Fruit fly (Drosophila melanogaster) whole organism, embryonic: ENCODE data around the gene Kr-h2.

Source experiments
- Adf1 ChIP-seq: fragments of 200-800 bp; sonication (Bioruptor generic); IDR thresholded peaks from 2 replicates; pipeline ENCODE4 v1.3.6; 2022; ENCODE audit warnings: missing biosample characterization, missing genetic modification characterization
- Bteb2 ChIP-seq: fragments of 200-800 bp; sonication (Bioruptor generic); optimal IDR thresholded peaks from 2 replicates; lab custom pipeline; 2016; ENCODE audit warnings: missing biosample characterization, missing genetic modification characterization
- CG10147 ChIP-seq: fragments of 200-800 bp; sonication (Bioruptor generic); optimal IDR thresholded peaks from 2 replicates; lab custom pipeline; 2019; ENCODE audit warnings: missing biosample characterization, mild to moderate bottlenecking, missing genetic modification characterization, moderate library complexity
- CG1024 ChIP-seq: fragments of 200-800 bp; sonication (Bioruptor generic); IDR thresholded peaks from 2 replicates; pipeline ENCODE4 v1.3.6; 2022; ENCODE audit warnings: missing biosample characterization, missing genetic modification characterization
- CG10959 ChIP-seq: fragments of 200-800 bp; sonication (Bioruptor generic); IDR thresholded peaks from 2 replicates; pipeline ENCODE4 v1.3.6; 2022; ENCODE audit warnings: missing biosample characterization, missing genetic modification characterization
- CG11695 ChIP-seq: fragments of 200-800 bp; sonication (Bioruptor generic); IDR thresholded peaks from 3 replicates; pipeline ENCODE4 v1.3.6; 2022; ENCODE audit warnings: missing biosample characterization, missing genetic modification characterization
- CG14014 ChIP-seq: fragments of 200-800 bp; sonication (Bioruptor generic); IDR thresholded peaks from 2 replicates; pipeline ENCODE4 v1.3.6; 2022; ENCODE audit warnings: missing biosample characterization, missing genetic modification characterization
- CG15696 ChIP-seq: fragments of 200-800 bp; sonication (Bioruptor generic); optimal IDR thresholded peaks from 2 replicates; lab custom pipeline; 2019; ENCODE audit warnings: missing biosample characterization, mild to moderate bottlenecking, missing genetic modification characterization, moderate library complexity
- CG16863 ChIP-seq: fragments of 200-800 bp; sonication (Bioruptor generic); optimal IDR thresholded peaks from 3 replicates; lab custom pipeline; 2016; ENCODE audit warnings: missing biosample characterization, missing genetic modification characterization
- CG17361 ChIP-seq: fragments of 200-800 bp; sonication (Bioruptor generic); IDR thresholded peaks from 3 replicates; pipeline ENCODE4 v1.3.6; 2022; ENCODE audit warnings: missing biosample characterization, missing genetic modification characterization
- CG18011 ChIP-seq: fragments of 200-800 bp; sonication (Bioruptor generic); optimal IDR thresholded peaks from 2 replicates; lab custom pipeline; 2017; ENCODE audit warnings: missing biosample characterization, missing genetic modification characterization, mild to moderate bottlenecking, moderate library complexity, missing genotype
- CG2712 ChIP-seq: fragments of 200-800 bp; optimal IDR thresholded peaks from 3 replicates; lab custom pipeline; 2019; ENCODE audit warnings: missing biosample characterization, mild to moderate bottlenecking, missing genetic modification characterization, moderate library complexity
- CG30020 ChIP-seq: fragments of 200-800 bp; optimal IDR thresholded peaks from 2 replicates; lab custom pipeline; 2019; ENCODE audit warnings: missing biosample characterization, mild to moderate bottlenecking, missing genetic modification characterization, moderate library complexity
- CG42726 ChIP-seq: fragments of 200-800 bp; sonication (Bioruptor generic); IDR thresholded peaks from 2 replicates; pipeline ENCODE4 v1.3.6; 2022; ENCODE audit warnings: missing biosample characterization, missing genetic modification characterization; ENCODE audit not compliant: partially characterized antibody
- CG43689 ChIP-seq: fragments of 200-800 bp; sonication (Bioruptor generic); IDR thresholded peaks from 2 replicates; pipeline ENCODE4 v1.3.6; 2022; ENCODE audit warnings: missing biosample characterization, missing genetic modification characterization
- CG4404 ChIP-seq: fragments of 200-800 bp; sonication (Bioruptor generic); IDR thresholded peaks from 2 replicates; pipeline ENCODE4 v1.3.6; 2022; ENCODE audit warnings: missing biosample characterization, missing genetic modification characterization
- CG4854 ChIP-seq: fragments of 200-800 bp; sonication (Bioruptor generic); optimal IDR thresholded peaks from 2 replicates; lab custom pipeline; 2016; ENCODE audit warnings: missing biosample characterization, missing genetic modification characterization, inconsistent platforms
- CG6813 ChIP-seq: fragments of 200-800 bp; sonication (Bioruptor generic); optimal IDR thresholded peaks from 2 replicates; lab custom pipeline; 2017; ENCODE audit warnings: missing biosample characterization, missing genetic modification characterization, mild to moderate bottlenecking, moderate library complexity, missing genetic modification reagents
- CG7786 ChIP-seq: fragments of 200-800 bp; sonication (Bioruptor generic); optimal IDR thresholded peaks from 2 replicates; lab custom pipeline; 2016; ENCODE audit warnings: missing biosample characterization, missing genetic modification characterization
- CG8944 ChIP-seq: fragments of 200-800 bp; sonication (Bioruptor generic); optimal IDR thresholded peaks from 3 replicates; lab custom pipeline; 2016; ENCODE audit warnings: missing biosample characterization, missing genetic modification characterization
- CG9215 ChIP-seq: fragments of 200-800 bp; sonication (Bioruptor generic); IDR thresholded peaks from 2 replicates; pipeline ENCODE4 v1.3.6; 2022; ENCODE audit warnings: missing biosample characterization, missing genetic modification characterization
- CTCF ChIP-seq: fragments of 200-800 bp; sonication (Bioruptor generic); optimal IDR thresholded peaks from 2 replicates; lab custom pipeline; 2017; ENCODE audit warnings: missing biosample characterization, mild to moderate bottlenecking, missing genetic modification characterization, moderate library complexity
- D ChIP-seq, 2 experiments: fragments of 200-800 bp in 1 of 2; fragments of >200 bp in 1 of 2; sonication (Bioruptor generic) in 1 of 2; optimal IDR thresholded peaks; 2 replicates in 1 of 2; 3 replicates in 1 of 2; lab custom pipeline; 2017; ENCODE audit warnings: mild to moderate bottlenecking in 1 of 2, missing biosample characterization in 1 of 2, missing genetic modification characterization in 1 of 2, missing genetic modification reagents in 1 of 2
- Dip2 ChIP-seq: fragments of 200-800 bp; sonication (Bioruptor generic); IDR thresholded peaks from 2 replicates; pipeline ENCODE4 v1.3.6; 2022; ENCODE audit warnings: missing biosample characterization, missing genetic modification characterization
- Drgx ChIP-seq: fragments of 200-800 bp; sonication (Bioruptor generic); IDR thresholded peaks from 2 replicates; pipeline ENCODE4 v1.3.6; 2022; ENCODE audit warnings: missing biosample characterization, missing genetic modification characterization
- HHEX ChIP-seq: fragments of 200-800 bp; sonication (Bioruptor generic); optimal IDR thresholded peaks from 3 replicates; lab custom pipeline; 2017; ENCODE audit warnings: missing biosample characterization, mild to moderate bottlenecking, missing genetic modification characterization, missing genetic modification reagents
- Hand ChIP-seq: fragments of 200-800 bp; sonication (Bioruptor generic); optimal IDR thresholded peaks from 2 replicates; lab custom pipeline; 2017; ENCODE audit warnings: mild to moderate bottlenecking, missing biosample characterization, missing genetic modification reagents, missing genetic modification characterization
- Hey ChIP-seq: fragments of 200-800 bp; sonication (Bioruptor generic); optimal IDR thresholded peaks from 3 replicates; lab custom pipeline; 2018; ENCODE audit warnings: missing biosample characterization, mild to moderate bottlenecking, missing genetic modification characterization
- Mrtf ChIP-seq: fragments of 200-800 bp; sonication (Bioruptor generic); IDR thresholded peaks from 3 replicates; pipeline ENCODE4 v1.3.6; 2022; ENCODE audit warnings: missing biosample characterization, missing genetic modification characterization
- NFAT ChIP-seq: fragments of 200-800 bp; sonication (Bioruptor generic); IDR thresholded peaks from 2 replicates; pipeline ENCODE4 v1.3.6; 2022; ENCODE audit warnings: missing biosample characterization, missing genetic modification characterization
- Side ChIP-seq: fragments of 200-800 bp; sonication (Bioruptor generic); optimal IDR thresholded peaks from 2 replicates; lab custom pipeline; 2016; ENCODE audit warnings: missing biosample characterization, missing genetic modification characterization
- Sry-δ ChIP-seq: fragments of 200-800 bp; sonication (Bioruptor generic); optimal IDR thresholded peaks from 2 replicates; lab custom pipeline; 2016; ENCODE audit warnings: missing biosample characterization, missing genetic modification characterization
- Taf1 ChIP-seq: fragments of 200-800 bp; sonication (Bioruptor generic); IDR thresholded peaks from 2 replicates; pipeline ENCODE4 v1.3.6; 2022; ENCODE audit warnings: missing biosample characterization, missing genetic modification characterization
- Tbp ChIP-seq: fragments of >200 bp; optimal IDR thresholded peaks from 2 replicates; lab custom pipeline; 2018; ENCODE audit warnings: missing biosample characterization, missing genetic modification characterization
- YL-1 ChIP-seq: fragments of 200-800 bp; sonication (Bioruptor generic); optimal IDR thresholded peaks from 3 replicates; lab custom pipeline; 2017; ENCODE audit warnings: missing biosample characterization, mild to moderate bottlenecking, missing genetic modification characterization
- ato ChIP-seq: fragments of 200-800 bp; sonication (Bioruptor generic); IDR thresholded peaks from 2 replicates; pipeline ENCODE4 v1.3.6; 2022; ENCODE audit warnings: missing biosample characterization, missing genetic modification characterization; ENCODE audit not compliant: partially characterized antibody
- cg ChIP-seq: fragments of 200-800 bp; sonication (Bioruptor generic); optimal IDR thresholded peaks from 3 replicates; lab custom pipeline; 2019; ENCODE audit warnings: missing biosample characterization, mild to moderate bottlenecking, missing genetic modification characterization, moderate library complexity
- corto ChIP-seq: fragments of 200-800 bp; sonication (Bioruptor generic); optimal IDR thresholded peaks from 2 replicates; lab custom pipeline; 2016; ENCODE audit warnings: missing biosample characterization, mild to moderate bottlenecking, missing genetic modification characterization, moderate library complexity
- crc ChIP-seq: fragments of 200-800 bp; sonication (Bioruptor generic); optimal IDR thresholded peaks from 2 replicates; lab custom pipeline; 2016; ENCODE audit warnings: missing biosample characterization, missing genetic modification characterization
- disco-r ChIP-seq: fragments of 200-800 bp; sonication (Bioruptor generic); optimal IDR thresholded peaks from 2 replicates; lab custom pipeline; 2016; ENCODE audit warnings: missing biosample characterization, missing genetic modification characterization
- grn ChIP-seq: fragments of 200-800 bp; sonication (Bioruptor generic); optimal IDR thresholded peaks from 3 replicates; lab custom pipeline; 2017; ENCODE audit warnings: missing biosample characterization, missing genetic modification characterization
- gsb ChIP-seq: fragments of 200-800 bp; sonication (Bioruptor generic); IDR thresholded peaks from 2 replicates; pipeline ENCODE4 v1.3.6; 2022; ENCODE audit warnings: missing biosample characterization, missing genetic modification characterization
- ham ChIP-seq: fragments of 200-800 bp; sonication (Bioruptor generic); IDR thresholded peaks from 2 replicates; pipeline ENCODE4 v1.3.6; 2022; ENCODE audit warnings: missing biosample characterization, missing genetic modification characterization
- lab ChIP-seq: fragments of 200-800 bp; sonication (Bioruptor generic); optimal IDR thresholded peaks from 3 replicates; lab custom pipeline; 2017; ENCODE audit warnings: missing biosample characterization, missing genetic modification characterization, mild to moderate bottlenecking, moderate library complexity, missing genetic modification reagents
- luna ChIP-seq: fragments of 200-800 bp; sonication (Bioruptor generic); optimal IDR thresholded peaks from 2 replicates; lab custom pipeline; 2016; ENCODE audit warnings: missing biosample characterization, missing genetic modification characterization
- otp ChIP-seq: fragments of 200-800 bp; sonication (Bioruptor generic); IDR thresholded peaks from 3 replicates; pipeline ENCODE4, ENCODE4 v1.3.6; 2022; ENCODE audit warnings: missing biosample characterization, missing genetic modification characterization
- pfk ChIP-seq: fragments of 200-800 bp; sonication (Bioruptor generic); optimal IDR thresholded peaks from 2 replicates; lab custom pipeline; 2018; ENCODE audit warnings: missing biosample characterization, mild to moderate bottlenecking, missing genetic modification characterization, moderate library complexity
- pho ChIP-seq: fragments of 200-800 bp; sonication (Bioruptor generic); optimal IDR thresholded peaks from 2 replicates; lab custom pipeline; 2016; ENCODE audit warnings: missing biosample characterization, missing genetic modification characterization
- pnt ChIP-seq: fragments of 200-800 bp; sonication (Bioruptor generic); optimal IDR thresholded peaks from 3 replicates; lab custom pipeline; 2016; ENCODE audit warnings: missing biosample characterization, missing genetic modification characterization
- pum ChIP-seq: fragments of 200-800 bp; sonication (Bioruptor generic); optimal IDR thresholded peaks from 2 replicates; lab custom pipeline; 2016; ENCODE audit warnings: missing biosample characterization, missing genetic modification characterization
- trem ChIP-seq: fragments of 200-800 bp; optimal IDR thresholded peaks from 3 replicates; lab custom pipeline; 2019; ENCODE audit warnings: missing biosample characterization, mild to moderate bottlenecking, missing genetic modification characterization, moderate library complexity

Kr-h2 gene

DNA sequence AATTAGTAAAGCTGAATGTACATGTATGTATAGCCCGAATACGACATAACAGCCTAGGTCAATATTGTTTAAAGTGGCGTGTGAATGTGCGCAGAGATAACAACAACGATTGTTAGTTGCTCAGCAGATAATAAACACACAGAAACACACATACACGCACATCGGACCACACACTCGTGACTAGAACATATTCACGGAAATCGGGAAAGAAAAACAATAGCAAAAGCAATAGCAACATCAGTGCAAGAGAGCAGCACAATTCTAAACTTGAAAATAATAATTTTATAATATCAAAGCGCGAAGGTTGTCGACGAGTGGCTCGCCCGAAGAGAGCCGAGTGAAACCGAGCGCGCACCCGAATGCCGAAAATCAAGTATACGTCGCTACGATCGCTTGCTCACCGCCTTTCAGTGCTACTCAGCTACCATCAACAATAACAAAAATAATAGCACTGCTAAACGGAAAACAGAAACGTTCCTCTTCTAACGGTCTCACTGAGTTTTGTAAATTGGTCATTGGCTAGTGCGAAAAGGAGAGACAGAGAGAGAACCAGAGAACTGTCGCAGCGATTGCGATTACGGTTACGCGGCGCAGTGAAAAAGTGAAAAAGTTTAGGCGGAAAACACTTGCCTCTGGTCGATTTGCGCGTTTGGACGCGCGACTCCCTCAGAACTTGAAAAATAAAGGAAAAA is 12.3 kb downstream of the Kr-h2 start (continued):
- TF ChIP-seq Bteb2 = no peak
- TF ChIP-seq luna (GFP tag; lab: Kevin White, UChicago) = no peak
- TF ChIP-seq CTCF (GFP tag; lab: Kevin White, UChicago) = no peak
- TF ChIP-seq HHEX (GFP tag; lab: Kevin White, UChicago) = peak; percentile 45
- no peak for TF ChIP-seq pnt (GFP tag; lab: Kevin White, UChicago)
- TF ChIP-seq corto (GFP tag; lab: Kevin White, UChicago) = peak; percentile 58
- TF ChIP-seq Drgx (GFP tag; lab: Robert Waterston, UW) = no peak
- no peak for TF ChIP-seq Tbp
- TF ChIP-seq ato (GFP tag; lab: Robert Waterston, UW) = no peak
- TF ChIP-seq YL-1 (GFP tag; lab: Kevin White, UChicago) = no peak
- TF ChIP-seq Adf1 (GFP tag; lab: Robert Waterston, UW) = no peak; the same call in 1 of the 2 replicates
- no peak for TF ChIP-seq trem (tag; lab: Kevin White, UChicago)
- peak; percentile 56 for TF ChIP-seq lab (GFP tag; lab: Kevin White, UChicago)
- TF ChIP-seq CG4404 (GFP tag; lab: Robert Waterston, UW) = no peak
- no peak for TF ChIP-seq CG10959 (GFP tag; lab: Robert Waterston, UW)
- TF ChIP-seq Sry-δ = no peak
- peak; percentile 60 for TF ChIP-seq cg (GFP tag; lab: Kevin White, UChicago)
- TF ChIP-seq grn (GFP tag; lab: Kevin White, UChicago) = peak; percentile 59
- TF ChIP-seq disco-r = no peak
- no peak for TF ChIP-seq gsb (GFP tag; lab: Robert Waterston, UW)
- peak; percentile 14; the same call in 1 of the 2 replicates for TF ChIP-seq NFAT
- no peak for TF ChIP-seq pum (GFP tag; lab: Kevin White, UChicago)
- TF ChIP-seq Dip2 (GFP tag; lab: Robert Waterston, UW) = no peak
- TF ChIP-seq D (optimal IDR thresholded peaks at IDR 0.05; lab: Kevin White, UChicago) = no peak
- TF ChIP-seq D (GFP tag; optimal IDR thresholded peaks at IDR 0.05; lab: Kevin White, UChicago) = no peak
- TF ChIP-seq CG42726 (GFP tag; lab: Robert Waterston, UW) = no peak
- TF ChIP-seq CG16863 (GFP tag; lab: Kevin White, UChicago) = no peak
- no peak for TF ChIP-seq CG30020 (tag; lab: Kevin White, UChicago)
- TF ChIP-seq CG1024 (GFP tag; lab: Robert Waterston, UW) = no peak
- TF ChIP-seq Side (GFP tag; lab: Kevin White, UChicago) = no peak
- TF ChIP-seq Hand (GFP tag; lab: Kevin White, UChicago) = no peak
- TF ChIP-seq pfk (GFP tag; lab: Kevin White, UChicago) = no peak
- no peak for TF ChIP-seq ham
- no peak for TF ChIP-seq CG8944 (GFP tag; lab: Kevin White, UChicago)
- no peak for TF ChIP-seq CG7786 (GFP tag; lab: Kevin White, UChicago)
- no peak for TF ChIP-seq CG11695
- TF ChIP-seq CG9215 (GFP tag; lab: Robert Waterston, UW) = no peak
- no peak for TF ChIP-seq CG2712 (tag; lab: Kevin White, UChicago)
- no peak for TF ChIP-seq Mrtf (GFP tag; lab: Robert Waterston, UW)
- no peak for TF ChIP-seq CG4854 (GFP tag; lab: Kevin White, UChicago)
- TF ChIP-seq Taf1 (GFP tag; lab: Robert Waterston, UW) = no peak
- TF ChIP-seq CG43689 (GFP tag; lab: Robert Waterston, UW) = no peak
- TF ChIP-seq CG10147 (GFP tag; lab: Kevin White, UChicago) = no peak
- TF ChIP-seq CG15696 (tag; lab: Kevin White, UChicago) = no peak
- TF ChIP-seq crc (GFP tag; lab: Kevin White, UChicago) = no peak
- peak; percentile 73 for TF ChIP-seq Hey (tag; lab: Kevin White, UChicago)
- TF ChIP-seq otp (GFP tag; lab: Robert Waterston, UW) = no peak
- no peak for TF ChIP-seq pho (GFP tag; lab: Kevin White, UChicago)
- TF ChIP-seq CG18011 (GFP tag; lab: Kevin White, UChicago) = peak; percentile 0
- peak; percentile 11; the same call in 1 of the 2 replicates for TF ChIP-seq CG14014 (GFP tag; lab: Robert Waterston, UW)
- no peak for TF ChIP-seq CG17361
- no peak for TF ChIP-seq CG6813 (GFP tag; lab: Kevin White, UChicago)
